Fruit fly (Drosophila melanogaster) whole organism, embryonic: Measurements from ENCODE around the gene CG43135.

Experiments used
- Blimp-1 ChIP-seq: fragments of 200-800 bp; sonication (Bioruptor generic); optimal IDR thresholded peaks from 3 replicates; lab custom pipeline; 2018; ENCODE audit warnings: missing biosample characterization, missing genetic modification characterization, mild to moderate bottlenecking, moderate library complexity, missing genetic modification reagents
- CG11398 ChIP-seq: fragments of 200-800 bp; sonication (Bioruptor generic); optimal IDR thresholded peaks from 2 replicates; lab custom pipeline; 2016; ENCODE audit warnings: missing biosample characterization, missing genetic modification characterization
- CG11504 ChIP-seq: fragments of 200-800 bp; sonication (Bioruptor generic); optimal IDR thresholded peaks from 3 replicates; lab custom pipeline; 2019; ENCODE audit warnings: missing biosample characterization, mild to moderate bottlenecking, missing genetic modification characterization, moderate library complexity
- CG1233 ChIP-seq: fragments of 200-800 bp; sonication (Bioruptor generic); optimal IDR thresholded peaks from 4 replicates; lab custom pipeline; 2018; ENCODE audit warnings: missing biosample characterization, mild to moderate bottlenecking, missing genetic modification characterization
- CG12659 ChIP-seq: fragments of 200-800 bp; sonication (Bioruptor generic); optimal IDR thresholded peaks from 3 replicates; lab custom pipeline; 2017; ENCODE audit warnings: mild to moderate bottlenecking, missing biosample characterization, missing genetic modification reagents, missing genetic modification characterization
- CG12744 ChIP-seq: fragments of 200-800 bp; sonication (Bioruptor generic); optimal IDR thresholded peaks from 2 replicates; lab custom pipeline; 2016; ENCODE audit warnings: missing biosample characterization, missing genetic modification characterization
- CG15479 ChIP-seq: fragments of 200-800 bp; sonication (Bioruptor generic); optimal IDR thresholded peaks from 3 replicates; lab custom pipeline; 2019; ENCODE audit warnings: missing biosample characterization, mild to moderate bottlenecking, missing genetic modification characterization, moderate library complexity
- CG15696 ChIP-seq: fragments of 200-800 bp; sonication (Bioruptor generic); optimal IDR thresholded peaks from 2 replicates; lab custom pipeline; 2019; ENCODE audit warnings: missing biosample characterization, mild to moderate bottlenecking, missing genetic modification characterization, moderate library complexity
- CG1603 ChIP-seq: fragments of 200-800 bp; sonication (Bioruptor generic); optimal IDR thresholded peaks from 2 replicates; lab custom pipeline; 2019; ENCODE audit warnings: missing biosample characterization, mild to moderate bottlenecking, missing genetic modification characterization, moderate library complexity
- CG17361 ChIP-seq: fragments of 200-800 bp; sonication (Bioruptor generic); IDR thresholded peaks from 3 replicates; pipeline ENCODE4 v1.3.6; 2022; ENCODE audit warnings: missing biosample characterization, missing genetic modification characterization
- CG2678 ChIP-seq: fragments of 200-800 bp; sonication (Bioruptor generic); optimal IDR thresholded peaks from 3 replicates; lab custom pipeline; 2019; ENCODE audit warnings: missing biosample characterization, mild to moderate bottlenecking, missing genetic modification characterization, moderate library complexity
- CG34422 ChIP-seq: fragments of 200-800 bp; sonication (Bioruptor generic); IDR thresholded peaks from 3 replicates; pipeline ENCODE4 v1.3.6; 2022; ENCODE audit warnings: missing biosample characterization, missing genetic modification characterization
- CG3995 ChIP-seq: fragments of 200-800 bp; sonication (Bioruptor generic); optimal IDR thresholded peaks from 3 replicates; lab custom pipeline; 2016; ENCODE audit warnings: missing biosample characterization, missing genetic modification characterization
- CG4404 ChIP-seq: fragments of 200-800 bp; sonication (Bioruptor generic); IDR thresholded peaks from 2 replicates; pipeline ENCODE4 v1.3.6; 2022; ENCODE audit warnings: missing biosample characterization, missing genetic modification characterization
- CG4730 ChIP-seq: fragments of 200-800 bp; sonication (Bioruptor generic); IDR thresholded peaks from 2 replicates; pipeline ENCODE4 v1.3.6; 2022; ENCODE audit warnings: missing biosample characterization, missing genetic modification characterization
- CG6683 ChIP-seq: fragments of 200-800 bp; sonication (Bioruptor generic); optimal IDR thresholded peaks from 2 replicates; lab custom pipeline; 2017; ENCODE audit warnings: missing biosample characterization, mild to moderate bottlenecking, missing genetic modification characterization, missing genetic modification reagents
- CG7839 ChIP-seq: fragments of 200-800 bp; sonication (Bioruptor generic); optimal IDR thresholded peaks from 3 replicates; lab custom pipeline; 2018; ENCODE audit warnings: missing biosample characterization, mild to moderate bottlenecking, missing genetic modification characterization, moderate library complexity
- CG8290 ChIP-seq, 3 experiments: fragments of 200-800 bp; sonication (Bioruptor generic); optimal IDR thresholded peaks; 2 replicates each; lab custom pipeline; 2016 to 2019; ENCODE audit warnings: missing biosample characterization in 3 of 3, missing genetic modification characterization in 3 of 3, mild to moderate bottlenecking in 2 of 3, moderate library complexity in 1 of 3
- CrebB ChIP-seq: fragments of 200-800 bp; sonication (Bioruptor generic); optimal IDR thresholded peaks from 3 replicates; lab custom pipeline; 2018; ENCODE audit warnings: missing biosample characterization, mild to moderate bottlenecking, missing genetic modification characterization
- Drgx ChIP-seq: fragments of 200-800 bp; sonication (Bioruptor generic); IDR thresholded peaks from 2 replicates; pipeline ENCODE4 v1.3.6; 2022; ENCODE audit warnings: missing biosample characterization, missing genetic modification characterization
- HLH3B ChIP-seq: fragments of 200-800 bp; sonication (Bioruptor generic); IDR thresholded peaks from 2 replicates; pipeline ENCODE4 v1.3.6; 2022; ENCODE audit warnings: missing biosample characterization, missing genetic modification characterization
- HLHmδ ChIP-seq: fragments of 200-800 bp; sonication (Bioruptor generic); optimal IDR thresholded peaks from 2 replicates; lab custom pipeline; 2018; ENCODE audit warnings: missing biosample characterization, mild to moderate bottlenecking, missing genetic modification characterization, moderate library complexity
- Hand ChIP-seq: fragments of 200-800 bp; sonication (Bioruptor generic); optimal IDR thresholded peaks from 2 replicates; lab custom pipeline; 2017; ENCODE audit warnings: mild to moderate bottlenecking, missing biosample characterization, missing genetic modification reagents, missing genetic modification characterization
- Hr3 ChIP-seq: fragments of 200-800 bp; sonication (Bioruptor generic); optimal IDR thresholded peaks from 3 replicates; lab custom pipeline; 2016; ENCODE audit warnings: missing biosample characterization, missing genetic modification characterization
- Hr51 ChIP-seq, 2 experiments: fragments of 200-800 bp; sonication (Bioruptor generic); optimal IDR thresholded peaks; 2 replicates in 1 of 2; 3 replicates in 1 of 2; lab custom pipeline; 2016 to 2018; ENCODE audit warnings: missing biosample characterization in 2 of 2, missing genetic modification characterization in 2 of 2, mild to moderate bottlenecking in 1 of 2, moderate library complexity in 1 of 2
- Lhr ChIP-seq: fragments of 200-800 bp; sonication (Bioruptor generic); optimal IDR thresholded peaks from 3 replicates; lab custom pipeline; 2017; ENCODE audit warnings: mild to moderate bottlenecking, missing biosample characterization, missing genetic modification reagents, missing genetic modification characterization
- Med ChIP-seq: fragments of 200-800 bp; sonication (Bioruptor generic); peaks from one replicate; lab custom pipeline; 2016; ENCODE audit warnings: missing biosample characterization, missing genetic modification characterization, mild to moderate bottlenecking, inconsistent platforms, moderate library complexity
- Mes4 ChIP-seq: fragments of 200-800 bp; sonication (Bioruptor generic); optimal IDR thresholded peaks from 2 replicates; lab custom pipeline; 2016; ENCODE audit warnings: missing biosample characterization, missing genetic modification characterization
- NC2α ChIP-seq: fragments of 200-800 bp; sonication (Bioruptor generic); optimal IDR thresholded peaks from 2 replicates; lab custom pipeline; 2016; ENCODE audit warnings: missing biosample characterization, missing genetic modification characterization
- NC2β ChIP-seq: fragments of 200-800 bp; sonication (Bioruptor generic); optimal IDR thresholded peaks from 2 replicates; lab custom pipeline; 2016; ENCODE audit warnings: missing biosample characterization, missing genetic modification characterization
- Oaz ChIP-seq: fragments of 200-800 bp; sonication (Bioruptor generic); IDR thresholded peaks from 2 replicates; pipeline ENCODE4 v1.3.6; 2022; ENCODE audit warnings: missing biosample characterization, missing genetic modification characterization
- Ptx1 ChIP-seq: fragments of 200-800 bp; sonication (Bioruptor generic); IDR thresholded peaks from 2 replicates; pipeline ENCODE4 v1.3.6; 2022; ENCODE audit warnings: missing biosample characterization, missing genetic modification characterization
- Sox102F ChIP-seq: fragments of 200-800 bp; sonication (Bioruptor generic); optimal IDR thresholded peaks from 2 replicates; lab custom pipeline; 2018; ENCODE audit warnings: missing biosample characterization, mild to moderate bottlenecking, missing genetic modification characterization, moderate library complexity
- Usf ChIP-seq: fragments of 200-800 bp; sonication (Bioruptor generic); optimal IDR thresholded peaks from 2 replicates; lab custom pipeline; 2017; ENCODE audit warnings: missing genotype, missing biosample characterization, missing genetic modification characterization
- bcd ChIP-seq: fragments of 200-800 bp; sonication (Bioruptor generic); optimal IDR thresholded peaks from 2 replicates; lab custom pipeline; 2017; ENCODE audit warnings: missing biosample characterization, mild to moderate bottlenecking, missing genetic modification characterization
- dm ChIP-seq: fragments of 200-800 bp; sonication (Bioruptor generic); optimal IDR thresholded peaks from 3 replicates; lab custom pipeline; 2016; ENCODE audit warnings: missing biosample characterization, missing genetic modification characterization
- dmrt99B ChIP-seq: fragments of 200-800 bp; sonication (Bioruptor generic); optimal IDR thresholded peaks from 2 replicates; lab custom pipeline; 2018; ENCODE audit warnings: missing biosample characterization, mild to moderate bottlenecking, missing genetic modification characterization, moderate library complexity
- esg ChIP-seq: fragments of 200-800 bp; sonication (Bioruptor generic); conservative IDR thresholded peaks from 2 replicates; pipeline ENCODE4 v1.3.6; 2022; ENCODE audit warnings: missing biosample characterization, missing genetic modification characterization
- fd64A ChIP-seq: fragments of 200-800 bp; sonication (Bioruptor generic); optimal IDR thresholded peaks from 3 replicates; lab custom pipeline; 2018; ENCODE audit warnings: missing biosample characterization, mild to moderate bottlenecking, missing genetic modification characterization
- gt ChIP-seq: fragments of 200-800 bp; sonication (Bioruptor generic); IDR thresholded peaks from 2 replicates; pipeline ENCODE4 v1.3.6; 2022; ENCODE audit warnings: missing biosample characterization, missing genetic modification characterization
- hb ChIP-seq: fragments of 200-800 bp; sonication (Bioruptor generic); IDR thresholded peaks from 3 replicates; pipeline ENCODE4 v1.3.6; 2022; ENCODE audit warnings: missing biosample characterization, missing genetic modification characterization; ENCODE audit not compliant: partially characterized antibody
- ind ChIP-seq: fragments of 200-800 bp; sonication (Bioruptor generic); optimal IDR thresholded peaks from 3 replicates; lab custom pipeline; 2016; ENCODE audit warnings: missing biosample characterization, missing genetic modification characterization
- kay ChIP-seq: fragments of 200-800 bp; sonication (Bioruptor generic); optimal IDR thresholded peaks from 2 replicates; lab custom pipeline; 2016; ENCODE audit warnings: missing biosample characterization, missing genetic modification characterization
- lola ChIP-seq, 3 experiments: fragments of >200 bp in 2 of 3; fragments of 200-800 bp in 1 of 3; sonication (Bioruptor generic) in 1 of 3; optimal IDR thresholded peaks; 2 replicates each; lab custom pipeline; 2017 to 2019; ENCODE audit warnings: missing biosample characterization in 3 of 3, missing genetic modification characterization in 3 of 3, mild to moderate bottlenecking in 1 of 3, moderate library complexity in 1 of 3
- luna ChIP-seq: fragments of 200-800 bp; sonication (Bioruptor generic); optimal IDR thresholded peaks from 2 replicates; lab custom pipeline; 2016; ENCODE audit warnings: missing biosample characterization, missing genetic modification characterization
- sens ChIP-seq: fragments of 200-800 bp; sonication (Bioruptor generic); peaks from one replicate; lab custom pipeline; 2016; ENCODE audit warnings: missing biosample characterization, missing genetic modification characterization
- slou ChIP-seq: fragments of 200-800 bp; sonication (Bioruptor generic); optimal IDR thresholded peaks from 3 replicates; lab custom pipeline; 2016; ENCODE audit warnings: missing biosample characterization, missing genetic modification characterization
- tio ChIP-seq: fragments of 200-800 bp; sonication (Bioruptor generic); optimal IDR thresholded peaks from 2 replicates; lab custom pipeline; 2017; ENCODE audit warnings: missing biosample characterization, missing genetic modification characterization, inconsistent platforms
- unc-4 ChIP-seq: fragments of 200-800 bp; sonication (Bioruptor generic); IDR thresholded peaks from 2 replicates; pipeline ENCODE4 v1.3.6; 2022; ENCODE audit warnings: missing biosample characterization, missing genetic modification characterization; ENCODE audit not compliant: partially characterized antibody
- unpg ChIP-seq: fragments of 200-800 bp; sonication (Bioruptor generic); optimal IDR thresholded peaks from 3 replicates; lab custom pipeline; 2018; ENCODE audit warnings: missing biosample characterization, mild to moderate bottlenecking, missing genetic modification characterization, moderate library complexity

The CG43135 gene

DNA sequence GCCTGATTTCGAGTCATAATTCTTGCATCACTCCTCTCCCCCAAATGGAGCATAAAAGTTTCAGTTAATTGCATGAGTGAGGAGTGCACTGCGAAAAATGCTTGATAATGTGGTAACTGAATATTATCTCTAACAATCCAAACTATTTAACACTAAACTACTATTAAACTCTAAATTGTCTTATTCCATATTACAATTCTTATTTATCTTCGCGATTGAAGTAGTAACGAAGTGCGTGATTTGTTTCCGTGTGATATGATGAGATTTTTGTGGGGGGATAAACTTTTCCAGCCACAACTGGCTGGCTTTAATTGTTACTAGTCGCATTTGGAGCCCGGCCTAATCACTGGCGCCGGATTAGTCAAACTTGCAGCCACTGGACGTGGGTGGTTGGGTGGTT lies 16.1 kb downstream of the CG43135 start:
- TF ChIP-seq CG11504 = peak; percentile 22
- TF ChIP-seq Usf = no peak
- TF ChIP-seq unc-4 (GFP tag; lab: Robert Waterston, UW) = no peak
- TF ChIP-seq Hand (GFP tag; lab: Kevin White, UChicago) = no peak
- TF ChIP-seq CG2678 (tag; lab: Kevin White, UChicago) = peak; percentile 5
- TF ChIP-seq CrebB (tag; lab: Kevin White, UChicago) = no peak
- TF ChIP-seq Drgx (GFP tag; lab: Robert Waterston, UW) = peak; percentile 70; the same call in 1 of the 2 replicates
- no peak for TF ChIP-seq fd64A
- TF ChIP-seq CG4404 = no peak
- TF ChIP-seq CG34422 = no peak
- peak; percentile 12 for TF ChIP-seq unpg (GFP tag; lab: Kevin White, UChicago)
- TF ChIP-seq dm (GFP tag; lab: Kevin White, UChicago) = no peak
- no peak for TF ChIP-seq NC2α
- no peak for TF ChIP-seq Mes4
- no peak for TF ChIP-seq CG12659 (GFP tag; lab: Kevin White, UChicago)
- no peak for TF ChIP-seq esg
- peak; percentile 4 for TF ChIP-seq CG7839 (tag; lab: Kevin White, UChicago)
- TF ChIP-seq CG11398 (GFP tag; lab: Kevin White, UChicago) = no peak
- 0 out of 2 replicates have a peak, but pooled peaks have one; percentile 23 for TF ChIP-seq Ptx1 (GFP tag; lab: Robert Waterston, UW)
- no peak for TF ChIP-seq CG8290 (GFP tag; optimal IDR thresholded peaks at IDR 0.05; lab: Kevin White, UChicago)
- TF ChIP-seq CG8290 (tag; optimal IDR thresholded peaks at IDR 0.05; lab: Kevin White, UChicago) = peak in 1 of 2 experiments; percentile 25
- no peak for TF ChIP-seq CG15479 (GFP tag; lab: Kevin White, UChicago)
- no peak for TF ChIP-seq CG1233 (GFP tag; lab: Kevin White, UChicago)
- TF ChIP-seq CG3995 (GFP tag; lab: Kevin White, UChicago) = no peak
- no peak for TF ChIP-seq CG12744 (GFP tag; lab: Kevin White, UChicago)
- no peak for TF ChIP-seq bcd
- peak; percentile 34 for TF ChIP-seq CG1603 (tag; lab: Kevin White, UChicago)
- TF ChIP-seq CG17361 = no peak
- TF ChIP-seq dmrt99B = peak; percentile 38
- no peak for TF ChIP-seq tio (GFP tag; lab: Kevin White, UChicago)
- no peak for TF ChIP-seq HLHmδ (GFP tag; lab: Kevin White, UChicago)
- no peak for TF ChIP-seq CG4730 (GFP tag; lab: Robert Waterston, UW)
- TF ChIP-seq Sox102F (GFP tag; lab: Kevin White, UChicago) = peak; percentile 19
- no peak for TF ChIP-seq Lhr (GFP tag; lab: Kevin White, UChicago)
- TF ChIP-seq CG6683 (GFP tag; lab: Kevin White, UChicago) = no peak
- TF ChIP-seq HLH3B = no peak
- peak; percentile 60 for TF ChIP-seq sens
- TF ChIP-seq slou (GFP tag; lab: Kevin White, UChicago) = no peak
- TF ChIP-seq hb (GFP tag; lab: Robert Waterston, UW) = no peak
- TF ChIP-seq luna = no peak
- TF ChIP-seq gt (GFP tag; lab: Robert Waterston, UW) = no peak
- no peak for TF ChIP-seq CG15696 (tag; lab: Kevin White, UChicago)
- TF ChIP-seq lola (GFP tag; optimal IDR thresholded peaks at IDR 0.05; lab: Kevin White, UChicago) = no peak
- TF ChIP-seq Med (GFP tag; lab: Kevin White, UChicago) = peak; percentile 61
- no peak for TF ChIP-seq Blimp-1 (GFP tag; lab: Kevin White, UChicago)
- TF ChIP-seq kay (GFP tag; lab: Kevin White, UChicago) = no peak
- TF ChIP-seq NC2β (GFP tag; lab: Kevin White, UChicago) = no peak
- peak in 1 of 2 experiments; percentile 30 for TF ChIP-seq Hr51 (GFP tag; optimal IDR thresholded peaks at IDR 0.05; lab: Kevin White, UChicago)
- TF ChIP-seq Oaz (GFP tag; lab: Robert Waterston, UW) = no peak
- no peak for TF ChIP-seq ind
- no peak for TF ChIP-seq Hr3 (GFP tag; lab: Kevin White, UChicago)
